Fruit fly (Drosophila melanogaster): ENCODE data around the gene Ama.

- TF ChIP-seq tll (GFP tag; optimal IDR thresholded peaks at IDR 0.05) (no peak), CG3838 (GFP tag; optimal IDR thresholded peaks at IDR 0.05) (no peak), emc (GFP tag; optimal IDR thresholded peaks at IDR 0.05) (no peak), knrl (GFP tag; IDR thresholded peaks at IDR 0.05; ENCODE audit: partially characterized antibody) (no peak), CG10366 (GFP tag; IDR thresholded peaks at IDR 0.05) (no peak), cad (GFP tag; optimal IDR thresholded peaks at IDR 0.05) (no peak), CG3281 (GFP tag; optimal IDR thresholded peaks at IDR 0.05) (no peak), Camta (GFP tag; optimal IDR thresholded peaks at IDR 0.05) (no peak), HmgD (GFP tag; optimal IDR thresholded peaks at IDR 0.05) (no peak)
These were observed 36.3 kb upstream of the Ama start for dm6 chr3R:6726119-6726518.

All from whole organism, embryonic.